Fruit fly (Drosophila melanogaster): ENCODE measurements around the gene RpS8.

RpS8 gene

DNA sequence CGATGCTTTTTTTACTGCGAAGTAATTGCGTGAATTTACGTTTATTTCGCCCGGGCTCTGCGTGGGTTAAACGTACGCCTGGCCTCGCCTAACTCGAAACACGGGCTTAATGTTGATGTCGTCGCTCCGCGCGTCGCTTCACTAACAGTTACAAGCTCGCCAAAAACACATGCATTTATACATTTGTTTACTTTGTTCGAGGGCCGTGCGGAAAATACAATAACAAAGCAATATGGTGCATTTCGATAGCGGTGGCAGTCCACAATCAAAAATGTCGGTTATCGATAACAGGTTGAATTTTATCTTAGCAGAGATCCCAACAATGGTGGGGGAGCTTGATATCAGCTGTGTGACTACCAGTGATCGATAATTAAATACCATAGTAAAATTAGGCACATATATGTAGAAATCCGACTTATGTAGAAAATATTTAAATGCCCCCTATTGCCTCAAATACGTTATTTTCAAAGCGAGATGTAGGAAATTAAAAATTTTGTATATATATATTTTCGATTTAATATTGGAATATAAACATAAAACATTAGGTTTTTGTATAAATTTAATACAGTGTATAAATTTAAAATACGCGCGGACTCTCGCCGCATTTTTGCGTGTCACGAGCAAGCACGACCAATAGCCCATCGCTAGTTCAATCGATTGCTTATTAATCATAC lies 7.4 kb downstream of the RpS8 start, which contains the start of gene Zip99C:
TSS of gene Zip99C (minus strand) at position 220 of the 674 bp plus-strand sequence.
- TF ChIP-seq psq (GFP tag; optimal IDR thresholded peaks at IDR 0.05) = peak; percentile 32
- no peak for TF ChIP-seq Dfd (GFP tag; optimal IDR thresholded peaks at IDR 0.05)
- TF ChIP-seq Mio (GFP tag; optimal IDR thresholded peaks at IDR 0.05) = no peak
- peak; percentile 86 for TF ChIP-seq brk (GFP tag; optimal IDR thresholded peaks at IDR 0.05)
- peak; percentile 31 for TF ChIP-seq h (GFP tag; optimal IDR thresholded peaks at IDR 0.05)
- TF ChIP-seq sv (GFP tag; optimal IDR thresholded peaks at IDR 0.05) = peak; percentile 27
- TF ChIP-seq CG9705 (GFP tag; optimal IDR thresholded peaks at IDR 0.05) = peak; percentile 26
- TF ChIP-seq dmrt93B (GFP tag; optimal IDR thresholded peaks at IDR 0.05) = no peak
- peak; percentile 45 for TF ChIP-seq OdsH (GFP tag; optimal IDR thresholded peaks at IDR 0.05)
- TF ChIP-seq GATAd (GFP tag; optimal IDR thresholded peaks at IDR 0.05) = peak; percentile 13
- peak; percentile 32 for TF ChIP-seq woc (GFP tag; optimal IDR thresholded peaks at IDR 0.05)
- peak; percentile 89 for TF ChIP-seq Jra (GFP tag; optimal IDR thresholded peaks at IDR 0.05)
- TF ChIP-seq Myc (optimal IDR thresholded peaks at IDR 0.05) = no peak
- no peak for TF ChIP-seq Abd-B (GFP tag; optimal IDR thresholded peaks at IDR 0.05)
- no peak for TF ChIP-seq Rel (GFP tag; optimal IDR thresholded peaks at IDR 0.05)
- peak; percentile 74 for TF ChIP-seq Rel (tag; optimal IDR thresholded peaks at IDR 0.05)
- peak in 1 of 2 experiments; percentile 58 for TF ChIP-seq foxo (GFP tag; optimal IDR thresholded peaks at IDR 0.05)
- peak; percentile 51 for TF ChIP-seq Hnf4 (GFP tag; optimal IDR thresholded peaks at IDR 0.05)
- peak; percentile 67 for TF ChIP-seq dsf (GFP tag; optimal IDR thresholded peaks at IDR 0.05; ENCODE audit: borderline replicate concordance)
- TF ChIP-seq Sp1 (GFP tag; optimal IDR thresholded peaks at IDR 0.05) = peak; percentile 25
- TF ChIP-seq Dif (GFP tag; optimal IDR thresholded peaks at IDR 0.05; ENCODE audit: partially characterized antibody) = peak; percentile 6
- TF ChIP-seq HLH106 (tag; optimal IDR thresholded peaks at IDR 0.05) = peak; percentile 41
- TF ChIP-seq Hr83 (GFP tag; optimal IDR thresholded peaks at IDR 0.05; ENCODE audit: poor library complexity, severe bottlenecking) = peak; percentile 58
- peak; percentile 62 for TF ChIP-seq sage (GFP tag; optimal IDR thresholded peaks at IDR 0.05)
- TF ChIP-seq CrebA (GFP tag; optimal IDR thresholded peaks at IDR 0.05; ENCODE audit: borderline replicate concordance) = no peak
- TF ChIP-seq fru (GFP tag; optimal IDR thresholded peaks at IDR 0.05) = peak; percentile 34
- TF ChIP-seq br (GFP tag; optimal IDR thresholded peaks at IDR 0.05) = no peak

DNA sequence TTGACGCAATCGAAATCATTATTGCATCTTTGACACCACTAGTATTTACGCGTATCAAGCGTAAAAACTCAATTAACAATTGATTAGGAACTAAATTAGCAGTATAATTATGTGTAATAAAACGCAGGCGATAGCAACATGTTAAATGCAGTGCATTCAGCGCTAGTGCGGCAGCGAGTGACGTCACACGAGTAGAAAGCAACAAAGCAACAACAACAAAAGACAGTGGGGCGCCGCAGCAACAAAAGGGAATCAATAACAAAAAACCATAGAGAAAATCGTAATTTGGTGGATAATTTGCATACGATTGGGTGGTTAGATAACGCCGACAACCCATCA lies 7.9 kb downstream of the RpS8 start, which contains the start of gene CG34133:
TSS of gene CG34133 (plus strand) at position 16 of the 339 bp plus-strand sequence.
- TF ChIP-seq Vsx2 (GFP tag; optimal IDR thresholded peaks at IDR 0.05; ENCODE audit: partially characterized antibody) (no peak), dsf (GFP tag; optimal IDR thresholded peaks at IDR 0.05; ENCODE audit: borderline replicate concordance) (no peak), sage (GFP tag; optimal IDR thresholded peaks at IDR 0.05) (no peak), HLH106 (tag; optimal IDR thresholded peaks at IDR 0.05) (no peak), Hr83 (GFP tag; optimal IDR thresholded peaks at IDR 0.05; ENCODE audit: poor library complexity, severe bottlenecking) (no peak), Hr78 (GFP tag; optimal IDR thresholded peaks at IDR 0.05) (no peak), dmrt93B (GFP tag; optimal IDR thresholded peaks at IDR 0.05) (no peak), brk (GFP tag; optimal IDR thresholded peaks at IDR 0.05) (no peak)

DNA sequence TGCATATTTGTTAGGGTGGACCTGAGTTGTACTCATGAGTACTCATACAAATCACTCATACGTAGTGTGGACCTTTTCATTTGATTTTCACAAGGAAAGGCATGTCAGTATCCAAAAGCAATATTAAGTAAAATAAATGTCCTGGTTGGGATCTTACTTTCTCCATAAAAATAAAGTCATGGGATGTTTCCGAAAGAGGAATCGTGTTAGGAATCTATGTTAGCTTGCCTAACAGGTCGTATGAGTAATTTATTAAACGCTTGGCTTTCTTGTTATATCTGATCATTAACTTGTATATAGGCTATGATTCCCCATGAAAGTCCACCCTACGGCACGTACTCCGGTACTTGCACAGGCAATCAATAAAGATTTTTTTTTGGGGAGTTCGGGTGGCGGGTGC lies 14.4 kb downstream of the RpS8 start:
- TF ChIP-seq HLH106 (tag; optimal IDR thresholded peaks at IDR 0.05) = peak; percentile 42
- TF ChIP-seq Hr83 (GFP tag; optimal IDR thresholded peaks at IDR 0.05; ENCODE audit: poor library complexity, severe bottlenecking) = no peak
- peak; percentile 54 for TF ChIP-seq br (GFP tag; optimal IDR thresholded peaks at IDR 0.05)
- no peak for TF ChIP-seq Vsx2 (GFP tag; optimal IDR thresholded peaks at IDR 0.05; ENCODE audit: partially characterized antibody)
- no peak for TF ChIP-seq Hr78 (GFP tag; optimal IDR thresholded peaks at IDR 0.05)
- TF ChIP-seq pan (optimal IDR thresholded peaks at IDR 0.05) = no peak
- TF ChIP-seq Dif (GFP tag; optimal IDR thresholded peaks at IDR 0.05; ENCODE audit: partially characterized antibody) = no peak
- TF ChIP-seq h (GFP tag; optimal IDR thresholded peaks at IDR 0.05) = peak; percentile 44
- TF ChIP-seq Mio (GFP tag; optimal IDR thresholded peaks at IDR 0.05) = no peak
- peak; percentile 57 for TF ChIP-seq fru (GFP tag; optimal IDR thresholded peaks at IDR 0.05)
- TF ChIP-seq Hnf4 (GFP tag; optimal IDR thresholded peaks at IDR 0.05) = peak; percentile 39
- TF ChIP-seq Myc (optimal IDR thresholded peaks at IDR 0.05) = no peak
- no peak for TF ChIP-seq tai (GFP tag; optimal IDR thresholded peaks at IDR 0.05)
- no peak for TF ChIP-seq CG32264 (GFP tag; optimal IDR thresholded peaks at IDR 0.05)
- no peak for TF ChIP-seq brk (GFP tag; optimal IDR thresholded peaks at IDR 0.05)
- TF ChIP-seq Sp1 (GFP tag; optimal IDR thresholded peaks at IDR 0.05) = peak; percentile 42
- TF ChIP-seq jim (GFP tag; optimal IDR thresholded peaks at IDR 0.05) = no peak
- TF ChIP-seq ey (GFP tag; optimal IDR thresholded peaks at IDR 0.05) = peak; percentile 53
- no peak for TF ChIP-seq sage (GFP tag; optimal IDR thresholded peaks at IDR 0.05)
- TF ChIP-seq rgr (GFP tag; optimal IDR thresholded peaks at IDR 0.05) = peak; percentile 38
- TF ChIP-seq foxo (GFP tag; optimal IDR thresholded peaks at IDR 0.05) = peak in 1 of 2 experiments; percentile 65
- TF ChIP-seq woc (GFP tag; optimal IDR thresholded peaks at IDR 0.05) = no peak
- no peak for TF ChIP-seq Rel (GFP tag; optimal IDR thresholded peaks at IDR 0.05)
- TF ChIP-seq Rel (tag; optimal IDR thresholded peaks at IDR 0.05) = no peak
- TF ChIP-seq OdsH (GFP tag; optimal IDR thresholded peaks at IDR 0.05) = peak; percentile 12

Data from whole organism, wandering third instar larva.